1 fruit fly cellular context compared by ENCODE assay signal in genomic region chr2L:14614897-14615602, dm6.
TF ChIP-seq lines count a peak whose summit lies in the region.

Gene Adh (plus strand): TSS chr2L:14615552.
Gene Adhr (plus strand): TSS chr2L:14615552.

TF ChIP-seq in whole organism, embryonic, 481 proteins besides CTCF, POLR2A, EP300 and RAD21 (continued from another document and continues in another):
- TF ChIP-seq mam (GFP tag; optimal IDR thresholded peaks at IDR 0.05; lab: Kevin White, UChicago), result peak; percentile 64
- TF ChIP-seq CG15269 (tag; optimal IDR thresholded peaks at IDR 0.05; lab: Kevin White, UChicago), result peak; percentile 84
- peak; percentile 82 for TF ChIP-seq Ets65A (GFP tag; lab: Kevin White, UChicago)
- TF ChIP-seq CG7928 (GFP tag; optimal IDR thresholded peaks at IDR 0.05; lab: Kevin White, UChicago), result peak; percentile 42
- no peak for TF ChIP-seq CG7987 (GFP tag; optimal IDR thresholded peaks at IDR 0.05; lab: Kevin White, UChicago)
- no peak for TF ChIP-seq CG4617 (GFP tag; optimal IDR thresholded peaks at IDR 0.05; lab: Kevin White, UChicago; ENCODE audit: borderline replicate concordance)
- TF ChIP-seq CG4328 (GFP tag; optimal IDR thresholded peaks at IDR 0.05; lab: Kevin White, UChicago), result peak; percentile 59
- no peak for TF ChIP-seq MTF-1 (GFP tag; optimal IDR thresholded peaks at IDR 0.05; lab: Kevin White, UChicago; ENCODE audit: borderline replicate concordance)
- peak; percentile 56 for TF ChIP-seq zen (tag; optimal IDR thresholded peaks at IDR 0.05; lab: Kevin White, UChicago)
- peak; percentile 55 for TF ChIP-seq CG18011 (GFP tag; optimal IDR thresholded peaks at IDR 0.05; lab: Kevin White, UChicago)
- TF ChIP-seq Hand (GFP tag; optimal IDR thresholded peaks at IDR 0.05; lab: Kevin White, UChicago), result peak; percentile 51
- TF ChIP-seq Hr39 (optimal IDR thresholded peaks at IDR 0.05; lab: Kevin White, UChicago), result no peak
- no peak for TF ChIP-seq da (GFP tag; optimal IDR thresholded peaks at IDR 0.05; lab: Kevin White, UChicago)
- peak; percentile 54 for TF ChIP-seq Xbp1 (GFP tag; optimal IDR thresholded peaks at IDR 0.05; lab: Kevin White, UChicago)
- TF ChIP-seq tup (GFP tag; optimal IDR thresholded peaks at IDR 0.05; lab: Kevin White, UChicago), result no peak
- TF ChIP-seq TFAM (GFP tag; optimal IDR thresholded peaks at IDR 0.05; lab: Kevin White, UChicago), result no peak
- no peak for TF ChIP-seq ham (GFP tag; IDR thresholded peaks at IDR 0.05; lab: Robert Waterston, UW)
- TF ChIP-seq hth (optimal IDR thresholded peaks at IDR 0.05; lab: Kevin White, UChicago), result no peak
- peak; percentile 54 for TF ChIP-seq Jarid2 (GFP tag; optimal IDR thresholded peaks at IDR 0.05; lab: Kevin White, UChicago)
- TF ChIP-seq Hey (tag; optimal IDR thresholded peaks at IDR 0.05; lab: Kevin White, UChicago), result no peak
- TF ChIP-seq CG7786 (GFP tag; optimal IDR thresholded peaks at IDR 0.05; lab: Kevin White, UChicago), result peak; percentile 69
- TF ChIP-seq bcd (GFP tag; optimal IDR thresholded peaks at IDR 0.05; lab: Kevin White, UChicago), result peak; percentile 68
- TF ChIP-seq CG12769 (tag; optimal IDR thresholded peaks at IDR 0.05; lab: Kevin White, UChicago), result peak; percentile 10
- TF ChIP-seq aop (GFP tag; IDR thresholded peaks at IDR 0.05; lab: Robert Waterston, UW), result no peak
- TF ChIP-seq CG18764 (GFP tag; optimal IDR thresholded peaks at IDR 0.05; lab: Kevin White, UChicago), result peak; percentile 46
- peak; percentile 65 for TF ChIP-seq HHEX (GFP tag; optimal IDR thresholded peaks at IDR 0.05; lab: Kevin White, UChicago)
- 0 out of 3 replicates have a peak, but pooled peaks have one; percentile 56 for TF ChIP-seq otp (GFP tag; IDR thresholded peaks at IDR 0.05; lab: Robert Waterston, UW)
- no peak for TF ChIP-seq CG31365 (tag; optimal IDR thresholded peaks at IDR 0.05; lab: Kevin White, UChicago)
- TF ChIP-seq CG2712 (tag; optimal IDR thresholded peaks at IDR 0.05; lab: Kevin White, UChicago), result peak; percentile 80
- peak; percentile 43 for TF ChIP-seq CG11085 (GFP tag; IDR thresholded peaks at IDR 0.05; lab: Robert Waterston, UW)
- peak; percentile 83 for TF ChIP-seq CG7556 (GFP tag; optimal IDR thresholded peaks at IDR 0.05; lab: Kevin White, UChicago)
- TF ChIP-seq Gsc (GFP tag; IDR thresholded peaks at IDR 0.05; lab: Robert Waterston, UW), result no peak
- peak; percentile 50 for TF ChIP-seq dm (GFP tag; optimal IDR thresholded peaks at IDR 0.05; lab: Kevin White, UChicago)
- no peak for TF ChIP-seq gcm2 (GFP tag; optimal IDR thresholded peaks at IDR 0.05; lab: Kevin White, UChicago)
- TF ChIP-seq CG9817 (tag; optimal IDR thresholded peaks at IDR 0.05; lab: Kevin White, UChicago), result peak; percentile 68
- 0 out of 2 replicates have a peak, but pooled peaks have one; percentile 36 for TF ChIP-seq Nf-YA (GFP tag; IDR thresholded peaks at IDR 0.05; lab: Robert Waterston, UW)
- no peak for TF ChIP-seq ato (GFP tag; IDR thresholded peaks at IDR 0.05; lab: Robert Waterston, UW; ENCODE audit: partially characterized antibody)
- no peak for TF ChIP-seq bowl (GFP tag; IDR thresholded peaks at IDR 0.05; lab: Robert Waterston, UW)
- TF ChIP-seq slp2 (GFP tag; optimal IDR thresholded peaks at IDR 0.05; lab: Kevin White, UChicago), result peak; percentile 53
- TF ChIP-seq sim (GFP tag; IDR thresholded peaks at IDR 0.05; lab: Robert Waterston, UW), result 0 out of 2 replicates have a peak, but pooled peaks have one; percentile 45
- TF ChIP-seq grn (GFP tag; optimal IDR thresholded peaks at IDR 0.05; lab: Kevin White, UChicago), result no peak
- no peak for TF ChIP-seq knrl (GFP tag; IDR thresholded peaks at IDR 0.05; lab: Robert Waterston, UW; ENCODE audit: partially characterized antibody)
- TF ChIP-seq dysf (GFP tag; IDR thresholded peaks at IDR 0.05; lab: Robert Waterston, UW), result peak; percentile 86
- TF ChIP-seq CG7357 (GFP tag; IDR thresholded peaks at IDR 0.05; lab: Robert Waterston, UW), result peak; percentile 34; the same call in 1 of the 3 replicates
- TF ChIP-seq CG5953 (GFP tag; IDR thresholded peaks at IDR 0.05; lab: Robert Waterston, UW), result no peak
- peak; percentile 89 for TF ChIP-seq CG11504 (tag; optimal IDR thresholded peaks at IDR 0.05; lab: Kevin White, UChicago)
- peak; percentile 31; the same call in 1 of the 2 replicates for TF ChIP-seq NFAT (GFP tag; IDR thresholded peaks at IDR 0.05; lab: Robert Waterston, UW)
- TF ChIP-seq Fer1 (GFP tag; optimal IDR thresholded peaks at IDR 0.05; lab: Kevin White, UChicago), result peak; percentile 76
- peak; percentile 53 for TF ChIP-seq CG12236 (GFP tag; optimal IDR thresholded peaks at IDR 0.05; lab: Kevin White, UChicago)
- TF ChIP-seq Asciz (GFP tag; optimal IDR thresholded peaks at IDR 0.05; lab: Kevin White, UChicago), result peak; percentile 61
- peak; percentile 85 for TF ChIP-seq Hsf (GFP tag; optimal IDR thresholded peaks at IDR 0.05; lab: Kevin White, UChicago)
- no peak for TF ChIP-seq CG11560 (tag; IDR thresholded peaks at IDR 0.05; lab: Robert Waterston, UW)
- no peak for TF ChIP-seq ash1 (GFP tag; optimal IDR thresholded peaks at IDR 0.05; lab: Kevin White, UChicago)
- TF ChIP-seq CG15011 (GFP tag; optimal IDR thresholded peaks at IDR 0.05; lab: Kevin White, UChicago), result peak; percentile 69
- TF ChIP-seq CG32767 (GFP tag; IDR thresholded peaks at IDR 0.05; lab: Robert Waterston, UW), result peak; percentile 69
- TF ChIP-seq CG1024 (GFP tag; IDR thresholded peaks at IDR 0.05; lab: Robert Waterston, UW), result no peak
- TF ChIP-seq CG2678 (tag; optimal IDR thresholded peaks at IDR 0.05; lab: Kevin White, UChicago), result peak; percentile 91
- peak; percentile 79 for TF ChIP-seq Ptx1 (GFP tag; IDR thresholded peaks at IDR 0.05; lab: Robert Waterston, UW)
- peak; percentile 71; the same call in 2 of the 3 replicates for TF ChIP-seq ase (GFP tag; IDR thresholded peaks at IDR 0.05; lab: Robert Waterston, UW)
- TF ChIP-seq CG11398 (GFP tag; optimal IDR thresholded peaks at IDR 0.05; lab: Kevin White, UChicago), result peak; percentile 48
- TF ChIP-seq sima (GFP tag; optimal IDR thresholded peaks at IDR 0.05; lab: Kevin White, UChicago), result peak; percentile 10
- TF ChIP-seq dmrt11E (tag; optimal IDR thresholded peaks at IDR 0.05; lab: Kevin White, UChicago), result peak; percentile 29
- peak; percentile 11 for TF ChIP-seq CG2116 (GFP tag; optimal IDR thresholded peaks at IDR 0.05; lab: Kevin White, UChicago)
- TF ChIP-seq Oaz (GFP tag; IDR thresholded peaks at IDR 0.05; lab: Robert Waterston, UW), result no peak
- no peak for TF ChIP-seq run (tag; optimal IDR thresholded peaks at IDR 0.05; lab: Kevin White, UChicago)
- TF ChIP-seq CG14441 (GFP tag; IDR thresholded peaks at IDR 0.05; lab: Robert Waterston, UW), result peak; percentile 44; the same call in 1 of the 2 replicates
- TF ChIP-seq jumu (GFP tag; optimal IDR thresholded peaks at IDR 0.05; lab: Kevin White, UChicago), result peak; percentile 19
- TF ChIP-seq jing (GFP tag; optimal IDR thresholded peaks at IDR 0.05; lab: Kevin White, UChicago), result no peak
- peak; percentile 71 for TF ChIP-seq CG18619 (GFP tag; optimal IDR thresholded peaks at IDR 0.05; lab: Kevin White, UChicago)
- peak; percentile 53 for TF ChIP-seq kah (GFP tag; optimal IDR thresholded peaks at IDR 0.05; lab: Kevin White, UChicago)
- peak; percentile 14 for TF ChIP-seq Dad (GFP tag; optimal IDR thresholded peaks at IDR 0.05; lab: Kevin White, UChicago)
- peak; percentile 73 for TF ChIP-seq fd96Cb (tag; optimal IDR thresholded peaks at IDR 0.05; lab: Kevin White, UChicago)
- TF ChIP-seq MBD-R2 (GFP tag; IDR thresholded peaks at IDR 0.05; lab: Robert Waterston, UW), result peak; percentile 40; the same call in 1 of the 2 replicates
- peak; percentile 33 for TF ChIP-seq chn (GFP tag; optimal IDR thresholded peaks at IDR 0.05; lab: Kevin White, UChicago)
- peak; percentile 45; the same call in 1 of the 2 replicates for TF ChIP-seq E2f2 (GFP tag; IDR thresholded peaks at IDR 0.05; lab: Robert Waterston, UW)
- TF ChIP-seq CG11696 (GFP tag; IDR thresholded peaks at IDR 0.05; lab: Robert Waterston, UW), result no peak
- no peak for TF ChIP-seq fd64A (GFP tag; optimal IDR thresholded peaks at IDR 0.05; lab: Kevin White, UChicago)
- TF ChIP-seq dpn (GFP tag; optimal IDR thresholded peaks at IDR 0.05; lab: Kevin White, UChicago), result peak; percentile 54 to 71
- TF ChIP-seq Rx (GFP tag; IDR thresholded peaks at IDR 0.05; lab: Robert Waterston, UW), result no peak
- TF ChIP-seq CG2199 (GFP tag; IDR thresholded peaks at IDR 0.05; lab: Robert Waterston, UW), result no peak
- TF ChIP-seq Ravus (GFP tag; IDR thresholded peaks at IDR 0.05; lab: Robert Waterston, UW), result peak; percentile 17; the same call in 1 of the 2 replicates
- peak; percentile 60 for TF ChIP-seq caup (GFP tag; optimal IDR thresholded peaks at IDR 0.05; lab: Kevin White, UChicago; ENCODE audit: severe bottlenecking)
- peak in 1 of 2 experiments; percentile 37 for TF ChIP-seq Eip74EF (GFP tag; optimal IDR thresholded peaks at IDR 0.05; lab: Kevin White, UChicago)
- no peak for TF ChIP-seq Dip2 (GFP tag; IDR thresholded peaks at IDR 0.05; lab: Robert Waterston, UW)
- peak; percentile 54 for TF ChIP-seq Myb (GFP tag; optimal IDR thresholded peaks at IDR 0.05; lab: Kevin White, UChicago)
- TF ChIP-seq kni (GFP tag; optimal IDR thresholded peaks at IDR 0.05; lab: Kevin White, UChicago), result no peak
- TF ChIP-seq CG11247 (GFP tag; IDR thresholded peaks at IDR 0.05; lab: Robert Waterston, UW), result peak; percentile 40; the same call in 1 of the 2 replicates
- peak; percentile 47 for TF ChIP-seq CG10654 (GFP tag; optimal IDR thresholded peaks at IDR 0.05; lab: Kevin White, UChicago)
- no peak for TF ChIP-seq CG10431 (GFP tag; optimal IDR thresholded peaks at IDR 0.05; lab: Kevin White, UChicago)
- no peak for TF ChIP-seq gfzf (GFP tag; optimal IDR thresholded peaks at IDR 0.05; lab: Kevin White, UChicago)
- peak; percentile 48 for TF ChIP-seq CG2875 (GFP tag; optimal IDR thresholded peaks at IDR 0.05; lab: Kevin White, UChicago)
- peak; percentile 55 to 73 for TF ChIP-seq Pdp1 (GFP tag; optimal IDR thresholded peaks at IDR 0.05; lab: Kevin White, UChicago)
- peak; percentile 58; the same call in 1 of the 2 replicates for TF ChIP-seq CG3847 (GFP tag; IDR thresholded peaks at IDR 0.05; lab: Robert Waterston, UW)
- TF ChIP-seq Chrac-16 (GFP tag; optimal IDR thresholded peaks at IDR 0.05; lab: Kevin White, UChicago), result peak; percentile 70
- peak; percentile 23 for TF ChIP-seq gsb-n (tag; optimal IDR thresholded peaks at IDR 0.05; lab: Kevin White, UChicago)
- TF ChIP-seq CG17385 (GFP tag; optimal IDR thresholded peaks at IDR 0.05; lab: Kevin White, UChicago), result peak; percentile 76
- TF ChIP-seq Max (GFP tag; optimal IDR thresholded peaks at IDR 0.05; lab: Kevin White, UChicago), result peak; percentile 29
- TF ChIP-seq amos (GFP tag; IDR thresholded peaks at IDR 0.05; lab: Robert Waterston, UW; ENCODE audit: partially characterized antibody), result no peak
- TF ChIP-seq CG5245 (GFP tag; optimal IDR thresholded peaks at IDR 0.05; lab: Kevin White, UChicago), result peak; percentile 29
- peak; percentile 70 for TF ChIP-seq CG14710 (tag; optimal IDR thresholded peaks at IDR 0.05; lab: Kevin White, UChicago)
- TF ChIP-seq sqz (GFP tag; optimal IDR thresholded peaks at IDR 0.05; lab: Kevin White, UChicago), result peak; percentile 43
- peak; percentile 48 for TF ChIP-seq HLH3B (GFP tag; IDR thresholded peaks at IDR 0.05; lab: Robert Waterston, UW)
- TF ChIP-seq CG4854 (GFP tag; optimal IDR thresholded peaks at IDR 0.05; lab: Kevin White, UChicago), result peak; percentile 34
- TF ChIP-seq ATbp (GFP tag; optimal IDR thresholded peaks at IDR 0.05; lab: Kevin White, UChicago), result peak; percentile 55
- peak; percentile 58 for TF ChIP-seq slou (GFP tag; optimal IDR thresholded peaks at IDR 0.05; lab: Kevin White, UChicago)
- TF ChIP-seq CG6272 (GFP tag; IDR thresholded peaks at IDR 0.05; lab: Robert Waterston, UW), result no peak
- no peak for TF ChIP-seq YL-1 (GFP tag; optimal IDR thresholded peaks at IDR 0.05; lab: Kevin White, UChicago)
- TF ChIP-seq CG31388 (GFP tag; optimal IDR thresholded peaks at IDR 0.05; lab: Kevin White, UChicago), result no peak
- TF ChIP-seq CG42726 (GFP tag; IDR thresholded peaks at IDR 0.05; lab: Robert Waterston, UW; ENCODE audit: partially characterized antibody), result no peak
- no peak for TF ChIP-seq hkb (optimal IDR thresholded peaks at IDR 0.05; lab: Kevin White, UChicago)
- TF ChIP-seq hkb (GFP tag; IDR thresholded peaks at IDR 0.05; lab: Robert Waterston, UW), result peak; percentile 45
- no peak for TF ChIP-seq CG3726 (GFP tag; IDR thresholded peaks at IDR 0.05; lab: Robert Waterston, UW)
- peak in 1 of 2 experiments; percentile 81 for TF ChIP-seq bsh (GFP tag; optimal IDR thresholded peaks at IDR 0.05; lab: Kevin White, UChicago)
- peak; percentile 55 for TF ChIP-seq Hmx (GFP tag; optimal IDR thresholded peaks at IDR 0.05; lab: Kevin White, UChicago)
- no peak for TF ChIP-seq hb (GFP tag; IDR thresholded peaks at IDR 0.05; lab: Robert Waterston, UW; ENCODE audit: partially characterized antibody)
- TF ChIP-seq twi (tag; optimal IDR thresholded peaks at IDR 0.05; lab: Kevin White, UChicago), result peak; percentile 17
- TF ChIP-seq pho (GFP tag; optimal IDR thresholded peaks at IDR 0.05; lab: Kevin White, UChicago), result peak; percentile 53
- TF ChIP-seq Kr (GFP tag; optimal IDR thresholded peaks at IDR 0.05; lab: Kevin White, UChicago), result no peak
- peak; percentile 37 for TF ChIP-seq CG1602 (GFP tag; optimal IDR thresholded peaks at IDR 0.05; lab: Kevin White, UChicago)
- peak; percentile 58 for TF ChIP-seq HmgZ (tag; optimal IDR thresholded peaks at IDR 0.05; lab: Kevin White, UChicago)
- peak; percentile 77 for TF ChIP-seq BtbVII (GFP tag; optimal IDR thresholded peaks at IDR 0.05; lab: Kevin White, UChicago)
- TF ChIP-seq H15 (GFP tag; IDR thresholded peaks at IDR 0.05; lab: Robert Waterston, UW), result 0 out of 3 replicates have a peak, but pooled peaks have one; percentile 33
- TF ChIP-seq schlank (tag; optimal IDR thresholded peaks at IDR 0.05; lab: Kevin White, UChicago), result no peak
- peak; percentile 82 for TF ChIP-seq nmo (GFP tag; optimal IDR thresholded peaks at IDR 0.05; lab: Kevin White, UChicago)
- no peak for TF ChIP-seq Sin3A (optimal IDR thresholded peaks at IDR 0.05; lab: Kevin White, UChicago)
- peak; percentile 22 for TF ChIP-seq CG9876 (GFP tag; optimal IDR thresholded peaks at IDR 0.05; lab: Kevin White, UChicago)
- peak; percentile 77 for TF ChIP-seq lilli (GFP tag; optimal IDR thresholded peaks at IDR 0.05; lab: Kevin White, UChicago)
- TF ChIP-seq crc (GFP tag; optimal IDR thresholded peaks at IDR 0.05; lab: Kevin White, UChicago), result no peak
- peak; percentile 14 for TF ChIP-seq CG3838 (GFP tag; optimal IDR thresholded peaks at IDR 0.05; lab: Kevin White, UChicago)
- TF ChIP-seq CG3995 (GFP tag; optimal IDR thresholded peaks at IDR 0.05; lab: Kevin White, UChicago), result peak; percentile 31
- TF ChIP-seq h (optimal IDR thresholded peaks at IDR 0.05; lab: Kevin White, UChicago), result no peak
